Fruit fly (Drosophila melanogaster) whole organism, wandering third instar larva: Measurements from ENCODE around the gene Arc42.

Experiments used
- Abd-B ChIP-seq: fragments of >200 bp; optimal IDR thresholded peaks from 2 replicates; lab custom pipeline; 2017; ENCODE audit warnings: missing biosample characterization, missing genetic modification characterization
- CG32264 ChIP-seq: fragments of 200-800 bp; sonication (Bioruptor generic); optimal IDR thresholded peaks from 2 replicates; lab custom pipeline; 2016; ENCODE audit warnings: missing biosample characterization, missing genetic modification characterization
- CG9705 ChIP-seq: fragments of 200-800 bp; sonication (Bioruptor generic); optimal IDR thresholded peaks from 2 replicates; lab custom pipeline; 2018; ENCODE audit warnings: missing biosample characterization, mild to moderate bottlenecking, missing genetic modification characterization
- CrebA ChIP-seq: fragments of 200-800 bp; sonication (Bioruptor generic); optimal IDR thresholded peaks from 2 replicates; lab custom pipeline; 2016; ENCODE audit warnings: missing biosample characterization, mild to moderate bottlenecking, missing genetic modification characterization, borderline replicate concordance
- Dfd ChIP-seq: fragments of >200 bp; optimal IDR thresholded peaks from 2 replicates; lab custom pipeline; 2017; ENCODE audit warnings: missing biosample characterization, missing genetic modification characterization
- Dif ChIP-seq: fragments of 200-275, 200-300 bp; sonication (Bioruptor generic); optimal IDR thresholded peaks from 2 replicates; lab custom pipeline; 2018; ENCODE audit warnings: missing biosample characterization, missing genetic modification characterization; ENCODE audit not compliant: partially characterized antibody
- GATAd ChIP-seq: sonication (Bioruptor generic); optimal IDR thresholded peaks from 2 replicates; lab custom pipeline; 2016; ENCODE audit warnings: missing biosample characterization, missing genetic modification characterization
- HLH106 ChIP-seq: fragments of 200-800 bp; optimal IDR thresholded peaks from 3 replicates; lab custom pipeline; 2019; ENCODE audit warnings: missing biosample characterization, mild to moderate bottlenecking, missing genetic modification characterization, moderate library complexity
- Hnf4 ChIP-seq: fragments of 200-800 bp; sonication (Bioruptor generic); optimal IDR thresholded peaks from 2 replicates; lab custom pipeline; 2016; ENCODE audit warnings: missing biosample characterization, mild to moderate bottlenecking, missing genetic modification characterization
- Hr78 ChIP-seq: fragments of >200 bp; optimal IDR thresholded peaks from 2 replicates; lab custom pipeline; 2017; ENCODE audit warnings: missing biosample characterization, missing genetic modification characterization
- Hr83 ChIP-seq: fragments of 200-300 bp; sonication (Bioruptor generic); optimal IDR thresholded peaks from 2 replicates; lab custom pipeline; 2016; ENCODE audit warnings: missing biosample characterization, mild to moderate bottlenecking, missing genetic modification characterization, moderate library complexity; ENCODE audit not compliant: poor library complexity, severe bottlenecking
- Jra ChIP-seq: sonication (Bioruptor generic); optimal IDR thresholded peaks from 2 replicates; lab custom pipeline; 2016; ENCODE audit warnings: missing biosample characterization, missing genetic modification characterization
- Mio ChIP-seq: sonication (Bioruptor generic); optimal IDR thresholded peaks from 2 replicates; lab custom pipeline; 2016; ENCODE audit warnings: missing biosample characterization, missing genetic modification characterization
- Myc ChIP-seq: fragments of >200 bp; optimal IDR thresholded peaks from 2 replicates; lab custom pipeline; 2017
- N ChIP-seq: fragments of >200 bp; optimal IDR thresholded peaks from 2 replicates; lab custom pipeline; 2018; ENCODE audit warnings: missing biosample characterization, missing external identifiers, missing genetic modification characterization
- OdsH ChIP-seq: fragments of 200-800 bp; sonication (Bioruptor generic); optimal IDR thresholded peaks from 2 replicates; lab custom pipeline; 2016; ENCODE audit warnings: missing biosample characterization, mild to moderate bottlenecking, missing genetic modification characterization
- Rel ChIP-seq, 2 experiments: fragments of 200-800 bp; sonication (Bioruptor generic) in 1 of 2; optimal IDR thresholded peaks; 2 replicates in 1 of 2; 3 replicates in 1 of 2; lab custom pipeline; 2016 to 2019; ENCODE audit warnings: mild to moderate bottlenecking in 2 of 2, missing biosample characterization in 2 of 2, missing genetic modification characterization in 2 of 2, moderate library complexity in 1 of 2
- Sp1 ChIP-seq: fragments of 200-800 bp; sonication (Bioruptor generic); optimal IDR thresholded peaks from 3 replicates; lab custom pipeline; 2019; ENCODE audit warnings: missing biosample characterization, mild to moderate bottlenecking, missing genetic modification characterization, moderate library complexity
- Vsx2 ChIP-seq: fragments of 200-300, 225-300 bp; sonication (Bioruptor generic); optimal IDR thresholded peaks from 2 replicates; lab custom pipeline; 2018; ENCODE audit warnings: missing biosample characterization, missing genetic modification characterization; ENCODE audit not compliant: partially characterized antibody
- br ChIP-seq: fragments of 200-800 bp; sonication (Bioruptor generic); optimal IDR thresholded peaks from 2 replicates; lab custom pipeline; 2016; ENCODE audit warnings: missing biosample characterization, missing genetic modification characterization
- brk ChIP-seq: fragments of 200-800 bp; sonication (Bioruptor generic); optimal IDR thresholded peaks from 2 replicates; lab custom pipeline; 2016; ENCODE audit warnings: missing biosample characterization, mild to moderate bottlenecking, missing genetic modification characterization
- dmrt93B ChIP-seq: fragments of 200-800 bp; sonication (Bioruptor generic); optimal IDR thresholded peaks from 2 replicates; lab custom pipeline; 2018; ENCODE audit warnings: missing biosample characterization, mild to moderate bottlenecking, missing genetic modification characterization
- dsf ChIP-seq: sonication (Bioruptor generic); optimal IDR thresholded peaks from 2 replicates; lab custom pipeline; 2016; ENCODE audit warnings: missing biosample characterization, missing genetic modification characterization, borderline replicate concordance
- ey ChIP-seq: fragments of 200-800 bp; sonication (Bioruptor generic); optimal IDR thresholded peaks from 2 replicates; lab custom pipeline; 2016; ENCODE audit warnings: missing biosample characterization, missing genetic modification characterization
- foxo ChIP-seq, 2 experiments: fragments of 200-800 bp; sonication (Bioruptor generic); optimal IDR thresholded peaks; 2 replicates in 1 of 2; 3 replicates in 1 of 2; lab custom pipeline; 2016 to 2017; ENCODE audit warnings: missing biosample characterization in 2 of 2, missing genetic modification characterization in 2 of 2
- fru ChIP-seq: fragments of 200-800 bp; sonication (Bioruptor generic); optimal IDR thresholded peaks from 3 replicates; lab custom pipeline; 2016; ENCODE audit warnings: missing biosample characterization, mild to moderate bottlenecking, missing genetic modification characterization
- h ChIP-seq: fragments of 200-800 bp; sonication (Bioruptor generic); optimal IDR thresholded peaks from 3 replicates; lab custom pipeline; 2016; ENCODE audit warnings: missing biosample characterization, mild to moderate bottlenecking, missing genetic modification characterization
- jim ChIP-seq: fragments of 175-275, 200-325 bp; sonication (Bioruptor generic); optimal IDR thresholded peaks from 2 replicates; lab custom pipeline; 2016; ENCODE audit warnings: missing biosample characterization, mild to moderate bottlenecking, missing genetic modification characterization
- lola ChIP-seq: fragments of >200 bp; optimal IDR thresholded peaks from 2 replicates; lab custom pipeline; 2017; ENCODE audit warnings: missing biosample characterization, missing genetic modification characterization
- pan ChIP-seq: fragments of >200 bp; optimal IDR thresholded peaks from 2 replicates; lab custom pipeline; 2017
- psq ChIP-seq: fragments of 200-800 bp; sonication (Bioruptor generic); optimal IDR thresholded peaks from 3 replicates; lab custom pipeline; 2017; ENCODE audit warnings: missing biosample characterization, mild to moderate bottlenecking, missing genetic modification characterization, moderate library complexity
- rgr ChIP-seq: fragments of 200-800 bp; sonication (Bioruptor generic); optimal IDR thresholded peaks from 3 replicates; lab custom pipeline; 2016; ENCODE audit warnings: missing biosample characterization, mild to moderate bottlenecking, missing genetic modification characterization
- sage ChIP-seq: fragments of 200-800 bp; sonication (Bioruptor generic); optimal IDR thresholded peaks from 2 replicates; lab custom pipeline; 2016; ENCODE audit warnings: missing biosample characterization, mild to moderate bottlenecking, missing genetic modification characterization
- sv ChIP-seq: fragments of 200-800 bp; sonication (Bioruptor generic); optimal IDR thresholded peaks from 3 replicates; lab custom pipeline; 2016; ENCODE audit warnings: missing biosample characterization, missing genetic modification characterization
- tai ChIP-seq: sonication (Bioruptor generic); optimal IDR thresholded peaks from 2 replicates; lab custom pipeline; 2016; ENCODE audit warnings: missing biosample characterization, missing genetic modification characterization
- usp ChIP-seq: fragments of >200 bp; optimal IDR thresholded peaks from 2 replicates; lab custom pipeline; 2017; ENCODE audit warnings: missing biosample characterization, missing genetic modification characterization
- woc ChIP-seq: sonication (Bioruptor generic); optimal IDR thresholded peaks from 2 replicates; lab custom pipeline; 2016; ENCODE audit warnings: missing biosample characterization, mild to moderate bottlenecking, missing genetic modification characterization

Arc42 gene

dm6 chr3R:19860996-19861719 is 16.4 kb upstream of the Arc42 start, which contains the start of the genes Ire1 and Mrm2:
Gene Ire1, minus strand, starts transcription at chr3R:19861291.
Gene Mrm2, plus strand, starts transcription at chr3R:19861610.
- TF ChIP-seq Jra (peak; percentile 68), Hr78 (peak; percentile 89), Abd-B (GFP tag; lab: Kevin White, UChicago) (peak; percentile 68), CG32264 (GFP tag; lab: Kevin White, UChicago) (no peak), usp (GFP tag; lab: Kevin White, UChicago) (no peak), Rel (GFP tag; optimal IDR thresholded peaks at IDR 0.05; lab: Kevin White, UChicago) (no peak), Rel (tag; optimal IDR thresholded peaks at IDR 0.05; lab: Kevin White, UChicago) (peak; percentile 60), rgr (GFP tag; lab: Kevin White, UChicago) (peak; percentile 82), foxo (GFP tag; optimal IDR thresholded peaks at IDR 0.05; lab: Kevin White, UChicago) (peak in 1 of 2 experiments; percentile 85), lola (GFP tag; lab: Kevin White, UChicago) (peak; percentile 97), Dif (GFP tag; lab: Kevin White, UChicago) (peak; percentile 60), HLH106 (peak; percentile 80), Vsx2 (GFP tag; lab: Kevin White, UChicago) (no peak), ey (peak; percentile 76), Hr83 (peak; percentile 63), fru (GFP tag; lab: Kevin White, UChicago) (peak; percentile 70), dsf (GFP tag; lab: Kevin White, UChicago) (peak; percentile 43), Dfd (GFP tag; lab: Kevin White, UChicago) (no peak), CG9705 (GFP tag; lab: Kevin White, UChicago) (peak; percentile 61), woc (GFP tag; lab: Kevin White, UChicago) (peak; percentile 84), GATAd (no peak), pan (lab: Kevin White, UChicago) (no peak), br (GFP tag; lab: Kevin White, UChicago) (peak; percentile 73), jim (GFP tag; lab: Kevin White, UChicago) (peak; percentile 67), brk (GFP tag; lab: Kevin White, UChicago) (no peak), N (GFP tag; lab: Kevin White, UChicago) (peak; percentile 100), sv (GFP tag; lab: Kevin White, UChicago) (peak; percentile 75), Hnf4 (GFP tag; lab: Kevin White, UChicago) (peak; percentile 84), h (GFP tag; lab: Kevin White, UChicago) (peak; percentile 77), OdsH (GFP tag; lab: Kevin White, UChicago) (peak; percentile 63), dmrt93B (GFP tag; lab: Kevin White, UChicago) (peak; percentile 63), Sp1 (GFP tag; lab: Kevin White, UChicago) (peak; percentile 65), psq (GFP tag; lab: Kevin White, UChicago) (peak; percentile 63)

dm6 chr3R:19863979-19864775 is 13.4 kb upstream of the Arc42 start, which contains the start of the genes CG4572 and CG4686:
Gene CG4572, minus strand, starts transcription at chr3R:19864393.
Gene CG4686, plus strand, starts transcription at chr3R:19864496.
- no peak for TF ChIP-seq Jra
- no peak for TF ChIP-seq N (GFP tag; lab: Kevin White, UChicago)
- TF ChIP-seq CrebA (GFP tag; lab: Kevin White, UChicago) = no peak
- TF ChIP-seq sv (GFP tag; lab: Kevin White, UChicago) = peak; percentile 49
- no peak for TF ChIP-seq Abd-B (GFP tag; lab: Kevin White, UChicago)
- peak; percentile 85 to 88 for TF ChIP-seq foxo (GFP tag; optimal IDR thresholded peaks at IDR 0.05; lab: Kevin White, UChicago)
- TF ChIP-seq Hr83 = peak; percentile 66
- peak; percentile 79 for TF ChIP-seq h (GFP tag; lab: Kevin White, UChicago)
- no peak for TF ChIP-seq Hnf4 (GFP tag; lab: Kevin White, UChicago)
- TF ChIP-seq woc (GFP tag; lab: Kevin White, UChicago) = peak; percentile 89
- TF ChIP-seq tai (GFP tag; lab: Kevin White, UChicago) = no peak
- TF ChIP-seq CG9705 (GFP tag; lab: Kevin White, UChicago) = peak; percentile 82
- peak; percentile 73 for TF ChIP-seq OdsH (GFP tag; lab: Kevin White, UChicago)
- TF ChIP-seq CG32264 (GFP tag; lab: Kevin White, UChicago) = peak; percentile 31
- TF ChIP-seq Myc (lab: Kevin White, UChicago) = peak; percentile 26
- TF ChIP-seq Dif (GFP tag; lab: Kevin White, UChicago) = no peak
- TF ChIP-seq Vsx2 (GFP tag; lab: Kevin White, UChicago) = no peak
- TF ChIP-seq Sp1 (GFP tag; lab: Kevin White, UChicago) = peak; percentile 83
- peak; percentile 84 for TF ChIP-seq rgr (GFP tag; lab: Kevin White, UChicago)
- TF ChIP-seq dmrt93B (GFP tag; lab: Kevin White, UChicago) = peak; percentile 65
- peak; percentile 64 for TF ChIP-seq dsf (GFP tag; lab: Kevin White, UChicago)
- no peak for TF ChIP-seq Dfd (GFP tag; lab: Kevin White, UChicago)
- TF ChIP-seq ey = peak; percentile 81
- TF ChIP-seq Rel (GFP tag; optimal IDR thresholded peaks at IDR 0.05; lab: Kevin White, UChicago) = no peak
- TF ChIP-seq Rel (tag; optimal IDR thresholded peaks at IDR 0.05; lab: Kevin White, UChicago) = peak; percentile 95
- no peak for TF ChIP-seq lola (GFP tag; lab: Kevin White, UChicago)
- peak; percentile 87 for TF ChIP-seq br (GFP tag; lab: Kevin White, UChicago)
- TF ChIP-seq sage = no peak
- TF ChIP-seq jim (GFP tag; lab: Kevin White, UChicago) = no peak
- no peak for TF ChIP-seq pan (lab: Kevin White, UChicago)
- peak; percentile 95 for TF ChIP-seq HLH106
- TF ChIP-seq usp (GFP tag; lab: Kevin White, UChicago) = no peak
- TF ChIP-seq fru (GFP tag; lab: Kevin White, UChicago) = peak; percentile 83
- TF ChIP-seq Mio (GFP tag; lab: Kevin White, UChicago) = no peak
- TF ChIP-seq psq (GFP tag; lab: Kevin White, UChicago) = peak; percentile 85
- TF ChIP-seq Hr78 = no peak
- no peak for TF ChIP-seq GATAd
